Worm (Caenorhabditis elegans) whole organism, young adult: ENCODE measurements around the gene F08G12.3.

Experiments
- B0035.1 ChIP-seq: sonication (generic microtip); optimal IDR thresholded peaks from 2 replicates; lab custom pipeline; 2016; ENCODE audit warnings: missing genetic modification characterization, mild to moderate bottlenecking, missing compliant biosample characterization, missing genotype, missing genetic modification reagents
- F52B5.7 ChIP-seq: sonication (generic microtip); optimal IDR thresholded peaks from 2 replicates; lab custom pipeline; 2016; ENCODE audit warnings: mild to moderate bottlenecking, missing genetic modification characterization, missing compliant biosample characterization
- Y53F4B.3 ChIP-seq: fragments of 200-800 bp; sonication (Bioruptor generic); IDR thresholded peaks from 2 replicates; pipeline ENCODE4 v1.3.6; 2022; ENCODE audit warnings: missing genetic modification reagents, missing genetic modification characterization, missing compliant biosample characterization
- Y79H2A.3 ChIP-seq: fragments of 200-800 bp; sonication (Bioruptor generic); conservative IDR thresholded peaks from 2 replicates; pipeline ENCODE4 v1.3.6; 2022; ENCODE audit warnings: missing genetic modification reagents, missing genetic modification characterization, missing compliant biosample characterization
- ama-1 ChIP-seq, 3 experiments: fragments of 150-350 bp in 1 of 3; sonication (generic microtip) in 2 of 3; optimal IDR thresholded peaks; 2 replicates each; lab custom pipeline; 2014 to 2018; ENCODE audit warnings: missing biosample characterization in 2 of 3, missing genetic modification characterization in 2 of 3, missing genetic modification reagents in 2 of 3
- aptf-3 ChIP-seq: fragments of 200-800 bp; sonication (Bioruptor generic); IDR thresholded peaks from 2 replicates; pipeline ENCODE4 v1.3.6; 2022; ENCODE audit warnings: missing genetic modification characterization, missing compliant biosample characterization
- die-1 ChIP-seq: sonication (generic microtip); optimal IDR thresholded peaks from 2 replicates; lab custom pipeline; 2016; ENCODE audit warnings: missing genotype, mild to moderate bottlenecking, missing genetic modification characterization, missing compliant biosample characterization
- dpl-1 ChIP-seq: fragments of 150-350 bp; optimal IDR thresholded peaks from 2 replicates; lab custom pipeline; 2014; ENCODE audit warnings: missing biosample characterization, missing genetic modification reagents, missing genetic modification characterization
- lin-26 ChIP-seq: fragments of 200-800 bp; sonication (Bioruptor generic); IDR thresholded peaks from 2 replicates; pipeline ENCODE4 v1.3.6; 2022; ENCODE audit warnings: missing genetic modification reagents, missing genetic modification characterization, missing compliant biosample characterization
- nfya-1 ChIP-seq: sonication (generic microtip); optimal IDR thresholded peaks from 2 replicates; lab custom pipeline; 2017; ENCODE audit warnings: antibody characterized with exemption, missing compliant biosample characterization, missing genetic modification characterization, borderline replicate concordance; ENCODE audit not compliant: insufficient read depth
- nfyb-1 ChIP-seq: fragments of 200-800 bp; sonication (Bioruptor generic); IDR thresholded peaks from 2 replicates; pipeline ENCODE4 v1.3.6; 2022; ENCODE audit warnings: missing genetic modification reagents, missing genetic modification characterization, missing compliant biosample characterization
- pha-4 ChIP-seq: fragments of 150-350 bp; sonication (generic microtip); optimal IDR thresholded peaks from 2 replicates; lab custom pipeline; 2014; ENCODE audit warnings: missing biosample characterization, missing genetic modification reagents, missing genetic modification characterization
- ztf-25 ChIP-seq: fragments of 200-800 bp; sonication (Bioruptor generic); IDR thresholded peaks from 2 replicates; pipeline ENCODE4 v1.3.6; 2022; ENCODE audit warnings: missing genetic modification reagents, missing genetic modification characterization, missing compliant biosample characterization

ce11 chrX:11317939-11318338 lies 17.9 kb downstream of the F08G12.3 start, which contains the start of gene hizr-1:
- TF ChIP-seq ama-1 (optimal IDR thresholded peaks at IDR 0.05; lab: Kevin White, UChicago) (no peak), ama-1 (GFP tag; optimal IDR thresholded peaks at IDR 0.05; lab: Kevin White, UChicago) (no peak), ztf-25 (GFP tag; lab: Robert Waterston, UW) (no peak), lin-26 (GFP tag; lab: Robert Waterston, UW) (no peak), Y53F4B.3 (GFP tag; lab: Robert Waterston, UW) (no peak), aptf-3 (GFP tag; lab: Robert Waterston, UW) (no peak), nfya-1 (tag; lab: Kevin White, UChicago) (no peak), die-1 (no peak), pha-4 (no peak), nfyb-1 (GFP tag; lab: Robert Waterston, UW) (no peak), F52B5.7 (no peak), Y79H2A.3 (no peak), dpl-1 (GFP tag; lab: Kevin White, UChicago) (no peak), B0035.1 (tag; lab: Kevin White, UChicago) (no peak)
